Worm (Caenorhabditis elegans) whole organism, early embryonic: ENCODE measurements around the gene snpc-1.3.

ENCODE experiments used
- B0310.2 ChIP-seq: sonication (generic microtip); optimal IDR thresholded peaks from 2 replicates; lab custom pipeline; 2016; ENCODE audit warnings: mild to moderate bottlenecking, missing genetic modification characterization, missing compliant biosample characterization
- ama-1 ChIP-seq: fragments of 150-350 bp; optimal IDR thresholded peaks from 2 replicates; lab custom pipeline; 2014
- ceh-13 ChIP-seq: fragments of 200-800 bp; sonication (Bioruptor generic); optimal IDR thresholded peaks from 2 replicates; lab custom pipeline; 2018; ENCODE audit warnings: mild to moderate bottlenecking, missing genetic modification characterization, missing compliant biosample characterization
- ceh-36 ChIP-seq: sonication (generic microtip); optimal IDR thresholded peaks from 2 replicates; lab custom pipeline; 2016; ENCODE audit warnings: missing genetic modification characterization, inconsistent platforms, missing compliant biosample characterization
- ets-7 ChIP-seq: sonication (generic microtip); optimal IDR thresholded peaks from 2 replicates; lab custom pipeline; 2016; ENCODE audit warnings: missing genotype, missing genetic modification characterization, missing compliant biosample characterization
- flt-1 ChIP-seq: fragments of 200-800 bp; sonication (Bioruptor generic); IDR thresholded peaks from 2 replicates; pipeline ENCODE4 v1.3.6; 2022; ENCODE audit warnings: missing genetic modification characterization, missing compliant biosample characterization
- hmbx-1 ChIP-seq: sonication (generic microtip); optimal IDR thresholded peaks from 2 replicates; lab custom pipeline; 2016; ENCODE audit warnings: mild to moderate bottlenecking, missing genetic modification characterization, missing compliant biosample characterization
- hnd-1 ChIP-seq: sonication (generic microtip); optimal IDR thresholded peaks from 2 replicates; lab custom pipeline; 2016; ENCODE audit warnings: missing genetic modification characterization, missing compliant biosample characterization
- pes-1 ChIP-seq: fragments of 200-800 bp; sonication (Bioruptor generic); IDR thresholded peaks from 2 replicates; pipeline ENCODE4 v1.3.6; 2022; ENCODE audit warnings: missing genetic modification reagents, missing genetic modification characterization, missing compliant biosample characterization
- scrt-1 ChIP-seq: fragments of 200-800 bp; sonication (Bioruptor generic); IDR thresholded peaks from 2 replicates; pipeline ENCODE4 v1.3.6; 2022; ENCODE audit warnings: missing genetic modification characterization, missing compliant biosample characterization
- sea-1 ChIP-seq: fragments of 200-800 bp; sonication (Bioruptor generic); conservative IDR thresholded peaks from 2 replicates; pipeline ENCODE4 v1.3.6; 2022; ENCODE audit warnings: missing genetic modification characterization, missing compliant biosample characterization
- tbx-11 ChIP-seq: fragments of 200-800 bp; sonication (Bioruptor generic); IDR thresholded peaks from 2 replicates; pipeline ENCODE4 v1.3.6; 2022; ENCODE audit warnings: missing genetic modification characterization, missing compliant biosample characterization
- tbx-37 ChIP-seq: fragments of 200-800 bp; sonication (Bioruptor generic); conservative IDR thresholded peaks from 2 replicates; pipeline ENCODE4 v1.3.6; 2022; ENCODE audit warnings: missing genetic modification reagents, missing genetic modification characterization, missing compliant biosample characterization

ce11 chrV:5488766-5489165, 49.8 kb upstream of the snpc-1.3 start, which contains the start of gene grl-18:
- no peak for TF ChIP-seq ets-7 (tag; lab: Kevin White, UChicago)
- TF ChIP-seq ceh-13 (GFP tag; lab: Kevin White, UChicago) = no peak
- no peak for TF ChIP-seq ama-1
- no peak for TF ChIP-seq ceh-36
- TF ChIP-seq flt-1 = no peak
- no peak for TF ChIP-seq scrt-1
- no peak for TF ChIP-seq pes-1 (GFP tag; lab: Robert Waterston, UW)
- TF ChIP-seq sea-1 = no peak
- no peak for TF ChIP-seq B0310.2 (tag; lab: Kevin White, UChicago)
- TF ChIP-seq tbx-37 (GFP tag; lab: Robert Waterston, UW) = no peak
- no peak for TF ChIP-seq hmbx-1 (tag; lab: Kevin White, UChicago)
- no peak for TF ChIP-seq tbx-11
- TF ChIP-seq hnd-1 (tag; lab: Kevin White, UChicago) = no peak
